Fruit fly (Drosophila melanogaster): ENCODE data around the gene CG14722.

DNA sequence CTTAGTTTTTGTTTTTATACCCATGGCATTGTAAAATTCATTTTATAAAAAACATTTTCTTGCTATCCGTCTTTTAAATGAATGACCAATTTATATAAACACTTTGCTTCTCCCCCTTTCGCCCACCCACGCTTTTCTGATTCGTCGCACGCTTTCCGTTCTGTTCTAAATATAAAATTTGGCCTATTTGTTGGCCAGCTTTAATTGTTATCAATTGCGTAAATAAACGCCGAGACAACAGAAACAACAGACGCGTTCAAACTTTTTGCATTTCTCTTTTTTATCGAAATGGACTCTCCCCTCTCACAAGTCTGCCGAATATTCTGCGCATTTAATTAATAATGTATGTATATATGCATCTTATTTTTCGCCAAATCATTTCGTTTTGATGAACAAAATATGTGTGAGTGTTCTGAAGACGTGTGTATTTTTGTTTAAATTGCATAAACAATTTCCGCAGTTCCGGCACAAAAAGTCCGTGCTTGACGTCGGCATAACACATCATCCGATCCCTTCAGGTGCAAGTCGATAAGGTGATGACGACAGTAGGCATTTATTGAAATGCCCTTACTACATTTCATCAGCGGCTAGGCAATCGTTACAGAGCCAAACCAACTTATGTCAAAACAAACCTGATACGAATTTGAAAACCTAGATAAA is 15.6 kb downstream of the CG14722 start:
- TF ChIP-seq Hr96 (GFP tag; optimal IDR thresholded peaks at IDR 0.05) (no peak), bab1 (GFP tag; optimal IDR thresholded peaks at IDR 0.05) (no peak), toe (GFP tag; optimal IDR thresholded peaks at IDR 0.05) (no peak), ovo (GFP tag; optimal IDR thresholded peaks at IDR 0.05) (no peak), kay (GFP tag; ENCODE audit: borderline replicate concordance) (peak; percentile 68), cnc (optimal IDR thresholded peaks at IDR 0.05) (peak in 1 of 2 experiments; percentile 28), CG12768 (GFP tag; optimal IDR thresholded peaks at IDR 0.05) (peak; percentile 69), CG11617 (GFP tag; optimal IDR thresholded peaks at IDR 0.05) (no peak), cic (GFP tag; optimal IDR thresholded peaks at IDR 0.05) (no peak)
